Fruit fly (Drosophila melanogaster) whole organism, embryonic: ENCODE measurements around the gene CG13481.

Experiments
- Atf3 ChIP-seq: fragments of 200-800 bp; sonication (Bioruptor generic); optimal IDR thresholded peaks from 3 replicates; lab custom pipeline; 2016; ENCODE audit warnings: missing biosample characterization, missing genetic modification characterization
- CG10462 ChIP-seq: fragments of 200-800 bp; sonication (Bioruptor generic); optimal IDR thresholded peaks from 2 replicates; lab custom pipeline; 2016; ENCODE audit warnings: missing biosample characterization, missing genetic modification characterization
- CG10565 ChIP-seq: fragments of 200-800 bp; sonication (Bioruptor generic); optimal IDR thresholded peaks from 3 replicates; lab custom pipeline; 2016; ENCODE audit warnings: missing biosample characterization, mild to moderate bottlenecking, missing genetic modification characterization
- CG1233 ChIP-seq: fragments of 200-800 bp; sonication (Bioruptor generic); optimal IDR thresholded peaks from 4 replicates; lab custom pipeline; 2018; ENCODE audit warnings: missing biosample characterization, mild to moderate bottlenecking, missing genetic modification characterization
- CG12744 ChIP-seq: fragments of 200-800 bp; sonication (Bioruptor generic); optimal IDR thresholded peaks from 2 replicates; lab custom pipeline; 2016; ENCODE audit warnings: missing biosample characterization, missing genetic modification characterization
- CG13123 ChIP-seq: fragments of 200-800 bp; sonication (Bioruptor generic); optimal IDR thresholded peaks from 2 replicates; lab custom pipeline; 2016; ENCODE audit warnings: missing biosample characterization, missing genetic modification characterization
- CG17359 ChIP-seq: fragments of 200-800 bp; sonication (Bioruptor generic); optimal IDR thresholded peaks from 3 replicates; lab custom pipeline; 2018; ENCODE audit warnings: missing biosample characterization, mild to moderate bottlenecking, missing genetic modification characterization, moderate library complexity
- CG17802 ChIP-seq: fragments of 200-800 bp; sonication (Bioruptor generic); optimal IDR thresholded peaks from 2 replicates; lab custom pipeline; 2018; ENCODE audit warnings: missing biosample characterization, mild to moderate bottlenecking, missing genetic modification characterization, moderate library complexity
- CG31388 ChIP-seq: fragments of 200-800 bp; sonication (Bioruptor generic); optimal IDR thresholded peaks from 2 replicates; lab custom pipeline; 2016; ENCODE audit warnings: missing biosample characterization, missing genetic modification characterization
- CG5180 ChIP-seq: fragments of 200-800 bp; sonication (Bioruptor generic); optimal IDR thresholded peaks from 3 replicates; lab custom pipeline; 2017; ENCODE audit warnings: missing biosample characterization, missing genetic modification characterization, mild to moderate bottlenecking, moderate library complexity, missing genetic modification reagents
- CG6683 ChIP-seq: fragments of 200-800 bp; sonication (Bioruptor generic); optimal IDR thresholded peaks from 2 replicates; lab custom pipeline; 2017; ENCODE audit warnings: missing biosample characterization, mild to moderate bottlenecking, missing genetic modification characterization, missing genetic modification reagents
- CG7987 ChIP-seq: fragments of 200-800 bp; sonication (Bioruptor generic); optimal IDR thresholded peaks from 2 replicates; lab custom pipeline; 2018; ENCODE audit warnings: missing biosample characterization, mild to moderate bottlenecking, missing genetic modification characterization, moderate library complexity
- CG8765 ChIP-seq: fragments of 200-800 bp; sonication (Bioruptor generic); IDR thresholded peaks from 2 replicates; pipeline ENCODE4 v1.3.6; 2022; ENCODE audit warnings: missing biosample characterization, missing genetic modification characterization
- CG9215 ChIP-seq: fragments of 200-800 bp; sonication (Bioruptor generic); IDR thresholded peaks from 2 replicates; pipeline ENCODE4 v1.3.6; 2022; ENCODE audit warnings: missing biosample characterization, missing genetic modification characterization
- CkIIα-i1 ChIP-seq: fragments of 200-800 bp; sonication (Bioruptor generic); IDR thresholded peaks from 2 replicates; pipeline ENCODE4 v1.3.6; 2022; ENCODE audit warnings: missing biosample characterization, missing genetic modification characterization
- CrebB ChIP-seq: fragments of 200-800 bp; sonication (Bioruptor generic); optimal IDR thresholded peaks from 3 replicates; lab custom pipeline; 2018; ENCODE audit warnings: missing biosample characterization, mild to moderate bottlenecking, missing genetic modification characterization
- D19B ChIP-seq: fragments of 200-800 bp; sonication (Bioruptor generic); optimal IDR thresholded peaks from 2 replicates; lab custom pipeline; 2017; ENCODE audit warnings: missing biosample characterization, mild to moderate bottlenecking, missing genetic modification characterization
- Dfd ChIP-seq, 2 experiments: fragments of >200 bp; optimal IDR thresholded peaks; 2 replicates each; lab custom pipeline; 2017; ENCODE audit warnings: missing biosample characterization in 2 of 2, missing genetic modification characterization in 2 of 2
- Dll ChIP-seq: fragments of 200-800 bp; sonication (Bioruptor generic); IDR thresholded peaks from 4 replicates; pipeline ENCODE4 v1.3.6; 2022; ENCODE audit warnings: missing biosample characterization, missing genetic modification characterization; ENCODE audit not compliant: partially characterized antibody
- Hand ChIP-seq: fragments of 200-800 bp; sonication (Bioruptor generic); optimal IDR thresholded peaks from 2 replicates; lab custom pipeline; 2017; ENCODE audit warnings: mild to moderate bottlenecking, missing biosample characterization, missing genetic modification reagents, missing genetic modification characterization
- HmgD ChIP-seq: fragments of 200-800 bp; sonication (Bioruptor generic); optimal IDR thresholded peaks from 3 replicates; lab custom pipeline; 2016; ENCODE audit warnings: missing biosample characterization, missing genetic modification characterization
- Hr51 ChIP-seq, 2 experiments: fragments of 200-800 bp; sonication (Bioruptor generic); optimal IDR thresholded peaks; 2 replicates in 1 of 2; 3 replicates in 1 of 2; lab custom pipeline; 2016 to 2018; ENCODE audit warnings: missing biosample characterization in 2 of 2, missing genetic modification characterization in 2 of 2, mild to moderate bottlenecking in 1 of 2, moderate library complexity in 1 of 2
- Mes4 ChIP-seq: fragments of 200-800 bp; sonication (Bioruptor generic); optimal IDR thresholded peaks from 2 replicates; lab custom pipeline; 2016; ENCODE audit warnings: missing biosample characterization, missing genetic modification characterization
- Optix ChIP-seq: fragments of 200-800 bp; sonication (Bioruptor generic); IDR thresholded peaks from 3 replicates; pipeline ENCODE4 v1.3.6; 2022; ENCODE audit warnings: missing biosample characterization, missing genetic modification characterization
- Stat92E ChIP-seq, 3 experiments: fragments of >200 bp in 2 of 3; fragments of 200-800 bp in 1 of 3; sonication (Bioruptor generic) in 1 of 3; optimal IDR thresholded peaks; 2 replicates each; lab custom pipeline; 2017 to 2019; ENCODE audit warnings: missing biosample characterization in 3 of 3, missing genetic modification characterization in 3 of 3, mild to moderate bottlenecking in 1 of 3, moderate library complexity in 1 of 3
- TFAM ChIP-seq: fragments of 200-800 bp; sonication (Bioruptor generic); optimal IDR thresholded peaks from 2 replicates; lab custom pipeline; 2017; ENCODE audit warnings: missing biosample characterization, missing genetic modification characterization, inconsistent platforms
- Xrp1 ChIP-seq: fragments of 200-800 bp; sonication (Bioruptor generic); IDR thresholded peaks from 2 replicates; pipeline ENCODE4 v1.3.6; 2022; ENCODE audit warnings: missing biosample characterization, missing genetic modification characterization
- ash1 ChIP-seq: fragments of 200-800 bp; sonication (Bioruptor generic); optimal IDR thresholded peaks from 2 replicates; lab custom pipeline; 2018; ENCODE audit warnings: missing biosample characterization, mild to moderate bottlenecking, missing genetic modification characterization
- ato ChIP-seq: fragments of 200-800 bp; sonication (Bioruptor generic); IDR thresholded peaks from 2 replicates; pipeline ENCODE4 v1.3.6; 2022; ENCODE audit warnings: missing biosample characterization, missing genetic modification characterization; ENCODE audit not compliant: partially characterized antibody
- bigmax ChIP-seq: fragments of 200-800 bp; sonication (Bioruptor generic); optimal IDR thresholded peaks from 2 replicates; lab custom pipeline; 2018; ENCODE audit warnings: missing biosample characterization, mild to moderate bottlenecking, missing genetic modification characterization
- cwo ChIP-seq: fragments of 200-800 bp; sonication (Bioruptor generic); optimal IDR thresholded peaks from 3 replicates; lab custom pipeline; 2017; ENCODE audit warnings: missing biosample characterization, missing genetic modification characterization, mild to moderate bottlenecking, moderate library complexity, missing genetic modification reagents
- da ChIP-seq: fragments of 200-800 bp; sonication (Bioruptor generic); optimal IDR thresholded peaks from 2 replicates; lab custom pipeline; 2016; ENCODE audit warnings: missing biosample characterization, missing genetic modification characterization
- dpn ChIP-seq, 2 experiments: fragments of 200-800 bp; sonication (Bioruptor generic); optimal IDR thresholded peaks; 3 replicates each; lab custom pipeline; 2016; ENCODE audit warnings: missing biosample characterization in 2 of 2, missing genetic modification characterization in 2 of 2
- ewg ChIP-seq: fragments of 200-800 bp; sonication (Bioruptor generic); optimal IDR thresholded peaks from 3 replicates; lab custom pipeline; 2017; ENCODE audit warnings: mild to moderate bottlenecking, missing biosample characterization, missing genetic modification reagents, missing genetic modification characterization
- fd96Cb ChIP-seq: fragments of 200-800 bp; sonication (Bioruptor generic); optimal IDR thresholded peaks from 2 replicates; lab custom pipeline; 2018; ENCODE audit warnings: missing biosample characterization, mild to moderate bottlenecking, missing genetic modification characterization, moderate library complexity
- fru ChIP-seq: fragments of >200 bp; optimal IDR thresholded peaks from 2 replicates; lab custom pipeline; 2017
- fu2 ChIP-seq: fragments of 200-800 bp; sonication (Bioruptor generic); optimal IDR thresholded peaks from 2 replicates; lab custom pipeline; 2016; ENCODE audit warnings: missing biosample characterization, missing genetic modification characterization
- gce ChIP-seq: fragments of 200-800 bp; sonication (Bioruptor generic); IDR thresholded peaks from 3 replicates; pipeline ENCODE4 v1.3.6; 2022; ENCODE audit warnings: missing biosample characterization, missing genetic modification characterization
- gfzf ChIP-seq: fragments of 200-800 bp; sonication (Bioruptor generic); optimal IDR thresholded peaks from 2 replicates; lab custom pipeline; 2016; ENCODE audit warnings: missing biosample characterization, mild to moderate bottlenecking, missing genetic modification characterization, moderate library complexity
- jigr1 ChIP-seq: fragments of 200-800 bp; sonication (Bioruptor generic); IDR thresholded peaks from 3 replicates; pipeline ENCODE4 v1.3.6; 2022; ENCODE audit warnings: missing biosample characterization, missing genetic modification characterization
- kah ChIP-seq: fragments of 200-800 bp; sonication (Bioruptor generic); optimal IDR thresholded peaks from 2 replicates; lab custom pipeline; 2018; ENCODE audit warnings: missing biosample characterization, mild to moderate bottlenecking, missing genetic modification characterization
- onecut ChIP-seq: fragments of 200-800 bp; sonication (Bioruptor generic); IDR thresholded peaks from 2 replicates; pipeline ENCODE4 v1.3.6; 2022; ENCODE audit warnings: missing biosample characterization, missing genetic modification characterization
- psq ChIP-seq: fragments of 200-800 bp; sonication (Bioruptor generic); optimal IDR thresholded peaks from 2 replicates; lab custom pipeline; 2017; ENCODE audit warnings: missing biosample characterization, missing genetic modification characterization
- ro ChIP-seq: fragments of 200-800 bp; sonication (Bioruptor generic); IDR thresholded peaks from 2 replicates; pipeline ENCODE4 v1.3.6; 2022; ENCODE audit warnings: missing biosample characterization, missing genetic modification characterization
- salm ChIP-seq: fragments of 200-800 bp; sonication (Bioruptor generic); optimal IDR thresholded peaks from 2 replicates; lab custom pipeline; 2018; ENCODE audit warnings: missing biosample characterization, mild to moderate bottlenecking, missing genetic modification characterization
- sd ChIP-seq: fragments of 200-800 bp; sonication (Bioruptor generic); optimal IDR thresholded peaks from 3 replicates; lab custom pipeline; 2018; ENCODE audit warnings: missing biosample characterization, mild to moderate bottlenecking, missing genetic modification characterization, moderate library complexity
- slou ChIP-seq: fragments of 200-800 bp; sonication (Bioruptor generic); optimal IDR thresholded peaks from 3 replicates; lab custom pipeline; 2016; ENCODE audit warnings: missing biosample characterization, missing genetic modification characterization
- tap ChIP-seq: fragments of 200-800 bp; optimal IDR thresholded peaks from 3 replicates; lab custom pipeline; 2019; ENCODE audit warnings: missing biosample characterization, mild to moderate bottlenecking, missing genetic modification characterization, moderate library complexity
- zfh2 ChIP-seq: fragments of 200-800 bp; sonication (Bioruptor generic); optimal IDR thresholded peaks from 2 replicates; lab custom pipeline; 2016; ENCODE audit warnings: missing biosample characterization, missing genetic modification characterization

The CG13481 gene

dm6 chr3L:14409419-14410145 lies 40.1 kb upstream of the CG13481 start, which contains the start of gene stwl (continued):
- TF ChIP-seq CG1233 (GFP tag; lab: Kevin White, UChicago) (peak; percentile 15), zfh2 (GFP tag; lab: Kevin White, UChicago) (peak; percentile 59), ato (GFP tag; lab: Robert Waterston, UW) (peak; percentile 84), D19B (GFP tag; lab: Kevin White, UChicago) (no peak), CG12744 (GFP tag; lab: Kevin White, UChicago) (no peak), CG13123 (GFP tag; lab: Kevin White, UChicago) (no peak), psq (peak; percentile 14), salm (tag; lab: Kevin White, UChicago) (no peak), CG10565 (GFP tag; lab: Kevin White, UChicago) (no peak), kah (GFP tag; lab: Kevin White, UChicago) (no peak), gce (GFP tag; lab: Robert Waterston, UW) (no peak), fd96Cb (no peak), ash1 (no peak), tap (tag; lab: Kevin White, UChicago) (no peak), cwo (GFP tag; lab: Kevin White, UChicago) (no peak), dpn (GFP tag; optimal IDR thresholded peaks at IDR 0.05; lab: Kevin White, UChicago) (peak; percentile 61 to 64), CG10462 (GFP tag; lab: Kevin White, UChicago) (no peak), sd (tag; lab: Kevin White, UChicago) (no peak), bigmax (peak; percentile 29), CG6683 (GFP tag; lab: Kevin White, UChicago) (no peak), CG31388 (GFP tag; lab: Kevin White, UChicago) (no peak), CG17359 (tag; lab: Kevin White, UChicago) (peak; percentile 25), CG9215 (peak; percentile 57), slou (GFP tag; lab: Kevin White, UChicago) (no peak), onecut (GFP tag; lab: Robert Waterston, UW) (peak; percentile 86), Dfd (GFP tag; optimal IDR thresholded peaks at IDR 0.05; lab: Kevin White, UChicago) (no peak), Mes4 (GFP tag; lab: Kevin White, UChicago) (no peak), gfzf (GFP tag; lab: Kevin White, UChicago) (peak; percentile 17), Atf3 (GFP tag; lab: Kevin White, UChicago) (peak; percentile 1), CrebB (tag; lab: Kevin White, UChicago) (peak; percentile 3), TFAM (no peak), jigr1 (GFP tag; lab: Robert Waterston, UW) (no peak; the same call in 1 of the 3 replicates), Hr51 (GFP tag; optimal IDR thresholded peaks at IDR 0.05; lab: Kevin White, UChicago) (peak in 1 of 2 experiments; percentile 24), HmgD (GFP tag; lab: Kevin White, UChicago) (peak; percentile 71), Hand (GFP tag; lab: Kevin White, UChicago) (no peak), Dll (GFP tag; lab: Robert Waterston, UW) (peak; percentile 78), Stat92E (GFP tag; optimal IDR thresholded peaks at IDR 0.05; lab: Kevin White, UChicago) (no peak), CG17802 (tag; lab: Kevin White, UChicago) (peak; percentile 17), da (GFP tag; lab: Kevin White, UChicago) (peak; percentile 33), CkIIα-i1 (no peak), CG5180 (GFP tag; lab: Kevin White, UChicago) (peak; percentile 11), CG8765 (GFP tag; lab: Robert Waterston, UW) (no peak), CG7987 (GFP tag; lab: Kevin White, UChicago) (no peak), ro (GFP tag; lab: Robert Waterston, UW) (no peak), Xrp1 (GFP tag; lab: Robert Waterston, UW) (peak; percentile 37; the same call in 1 of the 2 replicates), Optix (GFP tag; lab: Robert Waterston, UW) (no peak), ewg (GFP tag; lab: Kevin White, UChicago) (peak; percentile 51), fu2 (GFP tag; lab: Kevin White, UChicago) (no peak), fru (lab: Kevin White, UChicago) (no peak)
